Worm (Caenorhabditis elegans): Measurements from ENCODE around the gene dnj-23.

dnj-23 gene

DNA sequence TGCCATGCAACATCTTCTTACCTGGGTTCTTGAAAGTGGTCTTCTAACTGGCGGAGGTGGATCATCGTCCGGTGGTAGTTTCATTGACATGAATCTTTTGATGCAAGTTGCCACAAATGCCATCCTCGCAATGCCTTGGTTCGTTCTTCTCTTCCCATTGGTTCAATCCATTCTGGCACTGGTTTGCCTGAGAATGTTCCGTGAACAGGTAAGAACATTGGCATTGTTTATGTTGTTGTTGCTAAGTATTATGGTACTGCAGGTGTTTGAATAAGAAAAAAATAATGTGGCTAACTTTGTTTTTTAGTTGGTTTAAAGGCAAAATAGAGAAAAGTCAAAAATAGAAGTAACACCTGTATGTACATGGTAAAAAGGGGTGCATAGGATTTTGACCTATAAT lies 35.4 kb upstream of the dnj-23 start:
- no peak for TF ChIP-seq ztf-11 (tag; optimal IDR thresholded peaks at IDR 0.05)
- TF ChIP-seq tag-97 (GFP tag; IDR thresholded peaks at IDR 0.05), result no peak
- peak in 1 of 2 experiments; percentile 93 for TF ChIP-seq unc-62 (GFP tag; optimal IDR thresholded peaks at IDR 0.05 in 1 of 2)
- no peak for TF ChIP-seq unc-62 (tag; optimal IDR thresholded peaks at IDR 0.05)
- TF ChIP-seq Y105C5A.15 (GFP tag; IDR thresholded peaks at IDR 0.05), result no peak
- no peak for TF ChIP-seq hlh-11 (tag; optimal IDR thresholded peaks at IDR 0.05)
- no peak for TF ChIP-seq ceh-44 (GFP tag; IDR thresholded peaks at IDR 0.05)
- no peak for TF ChIP-seq ceh-20 (GFP tag; IDR thresholded peaks at IDR 0.05)

DNA sequence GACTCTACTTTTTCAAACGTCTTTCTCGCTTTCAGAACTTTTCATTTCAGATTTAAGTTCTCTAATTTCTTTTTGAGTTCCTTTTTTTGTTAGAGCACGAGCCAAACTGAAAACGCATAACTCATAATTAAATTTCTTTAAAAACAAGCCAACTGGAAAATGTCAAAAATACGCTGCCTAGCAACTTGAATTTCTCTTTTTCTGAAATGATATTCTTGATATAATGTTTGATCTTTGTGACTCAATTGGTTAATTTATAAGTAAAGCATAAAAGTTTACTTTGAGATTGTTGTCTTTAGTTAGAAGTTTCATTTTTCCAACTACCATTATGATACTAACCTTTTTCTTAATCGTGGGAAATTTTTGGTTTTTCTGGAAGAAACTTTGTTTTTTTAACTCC lies 32.7 kb upstream of the dnj-23 start:
- TF ChIP-seq unc-62 (GFP tag; optimal IDR thresholded peaks at IDR 0.05 in 1 of 2), result peak in 1 of 2 experiments; percentile 52
- TF ChIP-seq unc-62 (tag; optimal IDR thresholded peaks at IDR 0.05), result no peak
- no peak for TF ChIP-seq Y5F2A.4 (GFP tag; optimal IDR thresholded peaks at IDR 0.05)

DNA sequence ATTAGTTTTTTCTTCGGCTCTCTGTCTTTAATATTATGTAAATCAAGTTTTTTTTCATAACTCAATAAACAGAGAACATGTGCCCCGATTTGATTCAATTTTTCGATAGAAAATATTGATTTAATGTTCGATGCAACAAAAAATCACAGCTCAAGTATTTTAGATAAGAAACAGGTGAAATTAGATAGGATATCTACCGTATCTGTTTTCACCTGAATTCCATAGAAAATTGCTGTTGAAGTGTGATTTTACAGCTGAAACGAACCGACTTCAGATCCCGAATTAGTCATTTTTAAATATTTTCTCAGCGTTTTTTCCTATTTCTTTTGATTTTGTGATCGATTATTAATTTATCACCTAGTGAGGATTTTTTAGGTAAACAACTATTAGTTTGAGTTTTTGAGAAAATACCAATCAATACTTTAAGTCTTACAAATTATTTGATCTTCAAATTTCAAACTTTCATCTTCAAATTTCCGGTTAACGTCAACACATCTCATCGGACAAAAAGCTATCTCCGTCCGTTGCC lies 30.8 kb upstream of the dnj-23 start, which contains the start of gene Y9C2UA.1:
TSS of gene Y9C2UA.1 (plus strand) at position 479 of the 529 bp plus-strand sequence.
- no peak for TF ChIP-seq jun-1 (tag; optimal IDR thresholded peaks at IDR 0.05)
- peak; percentile 42 for TF ChIP-seq aha-1 (tag)

DNA sequence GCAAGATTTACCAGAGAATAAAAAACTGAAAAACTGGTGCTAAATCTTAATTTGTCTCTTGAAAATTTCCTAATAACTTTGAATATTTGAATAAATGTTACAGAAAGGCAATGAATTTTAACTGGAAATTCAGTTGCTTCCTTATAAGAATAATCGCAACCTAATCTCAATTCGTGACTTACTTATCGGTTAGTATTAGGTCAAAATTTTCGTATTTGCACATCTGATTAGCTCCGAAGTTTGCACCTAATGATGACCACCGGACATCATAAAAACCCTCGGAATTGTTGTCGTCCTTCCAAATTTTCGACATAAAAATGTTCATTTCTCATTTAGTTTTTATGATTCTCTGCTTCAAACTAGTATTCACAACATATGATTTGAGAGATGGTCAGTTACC lies 29.4 kb upstream of the dnj-23 start, which contains the start of gene C16D2.3:
TSS of gene C16D2.3 (plus strand) at position 301 of the 400 bp plus-strand sequence.
- no peak for TF ChIP-seq unc-130 (GFP tag; optimal IDR thresholded peaks at IDR 0.05)
- TF ChIP-seq D1046.2 (GFP tag; IDR thresholded peaks at IDR 0.05), result no peak
- TF ChIP-seq cey-2 (tag; optimal IDR thresholded peaks at IDR 0.05; ENCODE audit: borderline replicate concordance, insufficient read depth), result no peak

DNA sequence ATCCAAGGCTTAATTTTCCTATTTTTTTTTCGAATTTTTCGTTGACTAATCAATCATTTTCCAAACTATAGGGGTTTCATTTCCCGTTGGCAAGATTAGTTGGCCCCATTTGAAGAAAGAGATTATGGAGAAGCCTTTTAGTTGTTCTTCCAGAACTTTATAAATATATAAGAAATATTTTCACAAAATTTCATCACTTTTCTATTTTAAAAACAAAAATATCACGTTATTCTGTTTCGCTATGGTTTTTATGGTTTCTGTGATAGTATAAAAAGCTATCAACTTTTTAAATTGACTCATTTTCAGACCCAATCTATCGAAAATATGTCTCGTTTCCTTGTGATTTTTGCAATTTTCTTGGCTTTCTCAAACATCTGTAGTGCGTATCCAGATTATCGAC lies 27.5 kb upstream of the dnj-23 start, which contains the start of gene nlp-78:
TSS of gene nlp-78 (plus strand) at position 301 of the 400 bp plus-strand sequence.
- no peak for TF ChIP-seq ztf-11 (tag; optimal IDR thresholded peaks at IDR 0.05)

DNA sequence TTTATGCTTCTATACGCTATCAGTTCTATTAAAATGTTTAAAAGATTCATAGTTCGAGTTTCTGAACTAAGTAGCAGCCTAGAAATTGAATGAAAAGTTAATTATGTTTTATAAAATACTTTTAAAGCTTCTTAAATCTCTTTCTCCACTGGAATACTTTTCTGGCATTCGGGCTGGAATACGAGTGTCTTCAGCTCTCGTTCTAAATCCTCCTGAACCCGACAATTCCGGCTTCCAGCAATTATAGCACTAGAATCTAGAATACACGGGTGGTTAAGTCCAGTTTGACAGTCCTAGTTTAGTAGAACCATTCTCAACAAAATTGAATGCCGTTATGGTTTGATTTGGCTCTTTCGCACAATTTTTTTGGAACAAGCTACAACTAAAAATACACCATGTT lies 23.9 kb upstream of the dnj-23 start:
- TF ChIP-seq Y5F2A.4 (GFP tag; optimal IDR thresholded peaks at IDR 0.05) (peak; percentile 18), zfp-3 (GFP tag; conservative IDR thresholded peaks at IDR 0.05) (no peak), mep-1 (tag; optimal IDR thresholded peaks at IDR 0.05) (peak; percentile 48), jun-1 (tag; optimal IDR thresholded peaks at IDR 0.05) (peak; percentile 92)

DNA sequence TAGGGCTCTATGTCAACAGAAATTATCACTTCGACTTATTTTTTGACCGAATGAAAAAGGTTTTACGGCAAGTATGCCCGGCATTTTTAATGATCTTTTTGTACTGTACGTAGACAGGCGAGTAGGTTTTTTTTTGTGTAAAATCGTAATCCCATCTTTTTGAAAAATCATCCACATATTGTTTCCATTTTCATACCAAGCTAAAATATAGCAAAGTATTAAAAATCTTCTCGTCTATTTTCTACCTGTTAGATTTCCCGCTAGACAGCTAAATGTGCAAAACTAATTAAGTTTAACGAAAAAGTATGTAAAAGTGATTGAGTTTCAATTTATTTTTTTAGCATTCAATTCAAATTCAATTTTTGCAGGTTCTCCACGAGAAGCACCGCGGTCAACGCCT lies 23.0 kb upstream of the dnj-23 start, which contains the start of gene C16D2.1:
TSS of gene C16D2.1 (plus strand) at position 301 of the 400 bp plus-strand sequence.
- TF ChIP-seq madf-9 (GFP tag; conservative IDR thresholded peaks at IDR 0.05), result no peak
- TF ChIP-seq jun-1 (tag; optimal IDR thresholded peaks at IDR 0.05), result peak; percentile 75
- no peak for TF ChIP-seq hlh-30 (tag; optimal IDR thresholded peaks at IDR 0.05; ENCODE audit: insufficient read depth)

DNA sequence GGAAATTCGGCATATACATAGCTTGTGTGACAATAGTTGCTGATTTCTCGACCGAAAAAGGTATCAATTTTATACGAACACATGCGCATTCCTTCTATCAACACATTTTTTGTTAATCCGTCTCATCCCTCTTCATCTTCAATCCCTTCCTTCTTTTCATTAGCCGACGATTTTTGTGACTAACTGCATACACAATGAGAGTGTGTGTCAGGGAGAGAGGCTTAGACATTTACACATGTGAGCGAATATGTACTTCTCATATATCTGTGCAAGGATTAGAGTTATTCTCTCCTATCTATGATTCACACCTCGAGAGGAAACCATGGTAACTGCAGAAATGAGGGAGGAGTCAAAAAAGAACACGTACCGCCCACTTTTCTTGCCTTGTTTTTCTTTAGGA lies 21.9 kb upstream of the dnj-23 start:
- TF ChIP-seq aha-1 (tag) (no peak), fos-1 (tag; optimal IDR thresholded peaks at IDR 0.05) (no peak), skn-1 (tag; optimal IDR thresholded peaks at IDR 0.05) (no peak), Y105C5A.15 (GFP tag; IDR thresholded peaks at IDR 0.05) (no peak), mxl-3 (GFP tag; optimal IDR thresholded peaks at IDR 0.05) (peak; percentile 11), fkh-10 (GFP tag; optimal IDR thresholded peaks at IDR 0.05) (no peak), lsy-2 (tag; optimal IDR thresholded peaks at IDR 0.05) (peak in 1 of 2 experiments; percentile 3), nhr-76 (tag; optimal IDR thresholded peaks at IDR 0.05) (no peak), egl-43 (GFP tag; IDR thresholded peaks at IDR 0.05) (no peak), hlh-11 (tag; optimal IDR thresholded peaks at IDR 0.05) (no peak), ZK546.5 (tag; optimal IDR thresholded peaks at IDR 0.05) (no peak), hif-1 (tag; optimal IDR thresholded peaks at IDR 0.05) (no peak), zip-2 (tag; optimal IDR thresholded peaks at IDR 0.05) (no peak), lir-3 (tag; optimal IDR thresholded peaks at IDR 0.05) (no peak), lin-13 (GFP tag; optimal IDR thresholded peaks at IDR 0.05) (no peak), dmd-8 (GFP tag; IDR thresholded peaks at IDR 0.05) (no peak), nhr-77 (tag; optimal IDR thresholded peaks at IDR 0.05) (no peak), nhr-102 (tag; optimal IDR thresholded peaks at IDR 0.05) (no peak)
